Worm (Caenorhabditis elegans) whole organism, L4 larva: ENCODE measurements around the gene daf-14.

Experiments used
- aha-1 ChIP-seq: fragments of 150-350 bp; peaks from one replicate; lab custom pipeline; 2014; ENCODE audit warnings: missing biosample characterization, missing genetic modification characterization
- nhr-48 ChIP-seq: sonication (generic microtip); optimal IDR thresholded peaks from 2 replicates; lab custom pipeline; 2016; ENCODE audit warnings: mild to moderate bottlenecking, missing genetic modification characterization, missing compliant biosample characterization
- pha-4 ChIP-seq, 2 experiments: fragments of 150-350 bp in 1 of 2; fragments of 200-800 bp in 1 of 2; sonication (Bioruptor generic) in 1 of 2; IDR thresholded peaks in 1 of 2; optimal IDR thresholded peaks in 1 of 2; 2 replicates each; pipeline versions ENCODE4 v1.3.6 to Lab custom; 2014 to 2022; ENCODE audit warnings: missing genetic modification characterization in 2 of 2, missing genetic modification reagents in 2 of 2, missing biosample characterization in 1 of 2, missing compliant biosample characterization in 1 of 2

DNA sequence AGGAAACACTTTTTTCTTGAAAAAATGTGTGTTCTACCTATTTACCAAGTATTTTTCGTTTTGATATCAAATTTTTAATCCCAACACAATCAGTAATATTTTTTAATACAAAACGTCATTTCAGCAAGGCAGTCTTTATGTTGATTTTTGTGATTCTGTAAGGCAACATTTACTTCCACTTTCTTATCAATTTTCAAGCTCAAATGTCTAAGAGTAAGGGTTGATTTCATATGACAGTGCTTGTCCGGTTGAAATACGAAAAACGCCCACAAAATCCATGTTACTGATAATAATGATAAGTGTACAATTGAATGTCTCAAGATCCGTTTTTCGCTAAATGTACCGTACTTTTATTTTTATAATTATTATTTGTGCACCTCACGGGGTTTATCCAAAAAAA, 14.3 kb upstream of the daf-14 start:
- TF ChIP-seq aha-1 = no peak
- TF ChIP-seq pha-4 (GFP tag; IDR thresholded peaks at IDR 0.05; lab: Robert Waterston, UW) = no peak
- no peak for TF ChIP-seq pha-4 (tag; optimal IDR thresholded peaks at IDR 0.05; lab: Kevin White, UChicago)
- TF ChIP-seq nhr-48 = no peak
